Worm (Caenorhabditis elegans): Measurements from ENCODE around the gene famk-1.

famk-1 gene

ce11 chrX:15213182-15213829 lies at the start of gene famk-1, which contains the start of gene H03A11.13:
famk-1 (minus strand) TSS chrX:15213259.
H03A11.13 (minus strand) TSS chrX:15213232.
- TF ChIP-seq nhr-85 (tag), result peak; percentile 42
- no peak for TF ChIP-seq ceh-90 (tag; optimal IDR thresholded peaks at IDR 0.05)

- TF ChIP-seq grh-1 (GFP tag; IDR thresholded peaks at IDR 0.05), result 0 out of 2 replicates have a peak, but pooled peaks have one; percentile 22
- TF ChIP-seq lin-13 (GFP tag; optimal IDR thresholded peaks at IDR 0.05), result no peak
- no peak for TF ChIP-seq F16B12.6 (tag; optimal IDR thresholded peaks at IDR 0.05)
- TF ChIP-seq ets-5 (GFP tag; IDR thresholded peaks at IDR 0.05), result no peak
These were observed 49.4 kb upstream of the famk-1 start, which contains the start of gene F46F2.5 for ce11 chrX:15262423-15262822. F46F2.5 (plus strand) TSS chrX:15262723.

- TF ChIP-seq irx-1 (tag; optimal IDR thresholded peaks at IDR 0.05), result no peak
- no peak for TF ChIP-seq efl-3 (GFP tag; optimal IDR thresholded peaks at IDR 0.05)
- peak; percentile 53 for TF ChIP-seq nhr-71 (tag; optimal IDR thresholded peaks at IDR 0.05)
- 0 out of 2 replicates have a peak, but pooled peaks have one; percentile 6 for TF ChIP-seq grh-1 (GFP tag; IDR thresholded peaks at IDR 0.05)
- TF ChIP-seq nhr-19 (GFP tag; conservative IDR thresholded peaks at IDR 0.05), result 0 out of 2 replicates have a peak, but pooled peaks have one; percentile 11
- TF ChIP-seq elt-3 (tag; optimal IDR thresholded peaks at IDR 0.05), result peak in 1 of 6 experiments; percentile 31
- TF ChIP-seq mep-1 (tag; optimal IDR thresholded peaks at IDR 0.05), result peak; percentile 41
- peak; percentile 50 for TF ChIP-seq nhr-90 (tag; optimal IDR thresholded peaks at IDR 0.05; ENCODE audit: poor library complexity)
- no peak for TF ChIP-seq ceh-63 (GFP tag; optimal IDR thresholded peaks at IDR 0.05)
- peak; percentile 79 for TF ChIP-seq lin-14 (GFP tag; optimal IDR thresholded peaks at IDR 0.05)
- TF ChIP-seq nhr-20 (tag; optimal IDR thresholded peaks at IDR 0.05), result peak; percentile 68
- TF ChIP-seq snu-23 (GFP tag; optimal IDR thresholded peaks at IDR 0.05), result peak; percentile 55
- peak in 1 of 2 experiments; percentile 18 for TF ChIP-seq egl-27 (tag; optimal IDR thresholded peaks at IDR 0.05)
- peak; percentile 94 for TF ChIP-seq nhr-85 (tag)
- TF ChIP-seq blmp-1 (tag; optimal IDR thresholded peaks at IDR 0.05), result peak; percentile 27
These were observed 47.1 kb upstream of the famk-1 start, which contains the start of gene F46F2.3 for ce11 chrX:15259947-15260687. F46F2.3 (minus strand) TSS chrX:15260287.

- TF ChIP-seq elt-3 (tag; optimal IDR thresholded peaks at IDR 0.05), result peak in 1 of 6 experiments; percentile 23
- TF ChIP-seq lin-35 (GFP tag; optimal IDR thresholded peaks at IDR 0.05), result peak in 1 of 2 experiments; percentile 47
- TF ChIP-seq fkh-4 (tag; optimal IDR thresholded peaks at IDR 0.05; ENCODE audit: borderline replicate concordance), result no peak
- no peak for TF ChIP-seq isw-1 (GFP tag; IDR thresholded peaks at IDR 0.05)
- peak; percentile 17 for TF ChIP-seq C16A3.4 (tag; optimal IDR thresholded peaks at IDR 0.05)
- no peak for TF ChIP-seq pax-3 (tag; optimal IDR thresholded peaks at IDR 0.05)
- TF ChIP-seq F16B12.6 (tag; optimal IDR thresholded peaks at IDR 0.05), result peak; percentile 72
- peak; percentile 39 for TF ChIP-seq nhr-20 (tag; optimal IDR thresholded peaks at IDR 0.05)
- peak; percentile 69 for TF ChIP-seq blmp-1 (tag; optimal IDR thresholded peaks at IDR 0.05)
- peak; percentile 76 for TF ChIP-seq lin-14 (GFP tag; optimal IDR thresholded peaks at IDR 0.05)
These were observed 33.5 kb upstream of the famk-1 start for ce11 chrX:15246595-15246994.

ce11 chrX:15246182-15246581 lies 33.1 kb upstream of the famk-1 start, which contains the start of gene piki-1:
piki-1 (minus strand) TSS chrX:15246399.
- TF ChIP-seq efl-1 (optimal IDR thresholded peaks at IDR 0.05), result no peak
- peak in 1 of 2 experiments; percentile 91 for TF ChIP-seq efl-1 (GFP tag; optimal IDR thresholded peaks at IDR 0.05 in 1 of 2)
- no peak for TF ChIP-seq tlp-1 (tag; optimal IDR thresholded peaks at IDR 0.05)
- TF ChIP-seq ces-1 (GFP tag; optimal IDR thresholded peaks at IDR 0.05), result no peak
- no peak for TF ChIP-seq mep-1 (tag; optimal IDR thresholded peaks at IDR 0.05)

- TF ChIP-seq nhr-11 (tag; optimal IDR thresholded peaks at IDR 0.05) (no peak), egl-27 (tag; optimal IDR thresholded peaks at IDR 0.05) (no peak), Y116A8C.19 (tag; optimal IDR thresholded peaks at IDR 0.05; ENCODE audit: borderline replicate concordance) (no peak), efl-3 (GFP tag; optimal IDR thresholded peaks at IDR 0.05) (no peak), ceh-82 (tag; optimal IDR thresholded peaks at IDR 0.05) (no peak), mep-1 (tag; optimal IDR thresholded peaks at IDR 0.05) (no peak), hpl-2 (GFP tag; optimal IDR thresholded peaks at IDR 0.05) (no peak), blmp-1 (tag; optimal IDR thresholded peaks at IDR 0.05) (no peak), mdl-1 (tag; optimal IDR thresholded peaks at IDR 0.05) (no peak), nhr-77 (tag; optimal IDR thresholded peaks at IDR 0.05) (no peak), nhr-12 (tag; optimal IDR thresholded peaks at IDR 0.05) (no peak), fkh-4 (tag; optimal IDR thresholded peaks at IDR 0.05; ENCODE audit: borderline replicate concordance) (no peak), xbp-1 (tag; optimal IDR thresholded peaks at IDR 0.05) (no peak)
These were observed 29.7 kb upstream of the famk-1 start for ce11 chrX:15242726-15243125.

Data from whole organism, L1 larva.